Fruit fly (Drosophila melanogaster): ENCODE results near the gene Gem4b.

Gene Gem4b

dm6 chrX:3930528-3931251 lies 10.0 kb upstream of the Gem4b start, which contains the start of gene CG42541:
TSS of gene CG42541 (minus strand) at chrX:3930578.
- TF ChIP-seq net (GFP tag; optimal IDR thresholded peaks at IDR 0.05): no peak
- TF ChIP-seq Eip78C (GFP tag): peak; percentile 19
- no peak for TF ChIP-seq fkh (GFP tag; optimal IDR thresholded peaks at IDR 0.05)
- TF ChIP-seq CG8119 (GFP tag; IDR thresholded peaks at IDR 0.05): no peak
- TF ChIP-seq CG6163 (GFP tag; IDR thresholded peaks at IDR 0.05): no peak

- TF ChIP-seq Ets21C (GFP tag; optimal IDR thresholded peaks at IDR 0.05) (no peak), CG6163 (GFP tag; IDR thresholded peaks at IDR 0.05) (peak; percentile 79), fd85E (GFP tag; optimal IDR thresholded peaks at IDR 0.05) (no peak), svp (GFP tag) (peak; percentile 54), CG10631 (GFP tag; optimal IDR thresholded peaks at IDR 0.05) (peak; percentile 57), Eip78C (GFP tag) (peak; percentile 75), CG8632 (GFP tag; optimal IDR thresholded peaks at IDR 0.05) (peak; percentile 31), lz (GFP tag; optimal IDR thresholded peaks at IDR 0.05) (peak; percentile 24), dac (GFP tag; optimal IDR thresholded peaks at IDR 0.05) (peak; percentile 36), CG16779 (tag; optimal IDR thresholded peaks at IDR 0.05) (peak; percentile 16), CG34406 (GFP tag; optimal IDR thresholded peaks at IDR 0.05) (peak; percentile 29), CG11902 (GFP tag; optimal IDR thresholded peaks at IDR 0.05) (no peak), OdsH (GFP tag; optimal IDR thresholded peaks at IDR 0.05) (peak; percentile 45), CG15336 (GFP tag; IDR thresholded peaks at IDR 0.05) (peak; percentile 76), fkh (GFP tag; optimal IDR thresholded peaks at IDR 0.05) (no peak), net (GFP tag; optimal IDR thresholded peaks at IDR 0.05) (peak; percentile 27), CG6854 (GFP tag; optimal IDR thresholded peaks at IDR 0.05) (no peak), CG1621 (tag; optimal IDR thresholded peaks at IDR 0.05) (peak; percentile 56), dsx (GFP tag; optimal IDR thresholded peaks at IDR 0.05; ENCODE audit: poor library complexity, severe bottlenecking) (peak; percentile 63), Sox14 (GFP tag; optimal IDR thresholded peaks at IDR 0.05) (peak; percentile 19), achi (GFP tag; optimal IDR thresholded peaks at IDR 0.05) (peak; percentile 63), vri (GFP tag; optimal IDR thresholded peaks at IDR 0.05) (no peak), Sox15 (GFP tag; optimal IDR thresholded peaks at IDR 0.05) (no peak), Hr39 (GFP tag; optimal IDR thresholded peaks at IDR 0.05) (peak; percentile 12), Hr38 (GFP tag; optimal IDR thresholded peaks at IDR 0.05) (no peak), fd59A (GFP tag; optimal IDR thresholded peaks at IDR 0.05) (peak; percentile 44), Smox (GFP tag; optimal IDR thresholded peaks at IDR 0.05) (no peak), CG6792 (GFP tag; optimal IDR thresholded peaks at IDR 0.05) (no peak), CG9139 (GFP tag; optimal IDR thresholded peaks at IDR 0.05) (peak; percentile 0), CG7368 (GFP tag; optimal IDR thresholded peaks at IDR 0.05) (no peak), cyc (GFP tag; optimal IDR thresholded peaks at IDR 0.05) (peak; percentile 3), Met (GFP tag; optimal IDR thresholded peaks at IDR 0.05) (peak; percentile 27), CG32006 (GFP tag; optimal IDR thresholded peaks at IDR 0.05) (peak; percentile 77), ss (GFP tag; optimal IDR thresholded peaks at IDR 0.05) (peak; percentile 29 to 43), CG10669 (GFP tag; optimal IDR thresholded peaks at IDR 0.05) (peak; percentile 51), Gug (GFP tag; IDR thresholded peaks at IDR 0.05) (peak; percentile 59), CG6276 (GFP tag; optimal IDR thresholded peaks at IDR 0.05) (peak; percentile 51), CG3919 (GFP tag; optimal IDR thresholded peaks at IDR 0.05) (peak; percentile 71), esn (GFP tag; optimal IDR thresholded peaks at IDR 0.05) (peak; percentile 26), acj6 (GFP tag; optimal IDR thresholded peaks at IDR 0.05) (peak; percentile 61), CG6808 (GFP tag; optimal IDR thresholded peaks at IDR 0.05) (peak; percentile 34), Eip93F (GFP tag; optimal IDR thresholded peaks at IDR 0.05) (no peak), Eip75B (GFP tag; optimal IDR thresholded peaks at IDR 0.05) (peak; percentile 24), CG4318 (GFP tag; optimal IDR thresholded peaks at IDR 0.05) (peak; percentile 32), CG31627 (GFP tag; optimal IDR thresholded peaks at IDR 0.05) (no peak), spab (GFP tag; optimal IDR thresholded peaks at IDR 0.05) (peak; percentile 52), topi (GFP tag; optimal IDR thresholded peaks at IDR 0.05) (peak; percentile 23), CG8319 (GFP tag; optimal IDR thresholded peaks at IDR 0.05) (no peak)
Observed at dm6 chrX:3931669-3932068, 9.0 kb upstream of the Gem4b start.

Data from whole organism, prepupa.